Worm (Caenorhabditis elegans): ENCODE results near the gene K01D12.9.

The K01D12.9 gene

ce11 chrV:12357632-12358031 lies 46.8 kb downstream of the K01D12.9 start (continued):
- TF ChIP-seq lin-54 (GFP tag; optimal IDR thresholded peaks at IDR 0.05) = no peak
- no peak for TF ChIP-seq attf-6 (GFP tag; IDR thresholded peaks at IDR 0.05)
- TF ChIP-seq efl-1 (GFP tag; optimal IDR thresholded peaks at IDR 0.05) = no peak
- TF ChIP-seq attf-5 (GFP tag; optimal IDR thresholded peaks at IDR 0.05) = no peak

ce11 chrV:12354193-12354830 lies 50.1 kb downstream of the K01D12.9 start:
- TF ChIP-seq nhr-90 (tag; optimal IDR thresholded peaks at IDR 0.05) (no peak), hrde-1 (tag; optimal IDR thresholded peaks at IDR 0.05; ENCODE audit: borderline replicate concordance) (no peak), mel-28 (tag; optimal IDR thresholded peaks at IDR 0.05; ENCODE audit: borderline replicate concordance) (no peak), F57C9.4 (tag; optimal IDR thresholded peaks at IDR 0.05) (no peak), madf-10 (tag; optimal IDR thresholded peaks at IDR 0.05) (no peak), Y95B8A.8 (GFP tag; IDR thresholded peaks at IDR 0.05) (no peak), nhr-27 (tag; optimal IDR thresholded peaks at IDR 0.05) (no peak), ztf-3 (GFP tag; optimal IDR thresholded peaks at IDR 0.05) (no peak), rcor-1 (GFP tag; IDR thresholded peaks at IDR 0.05) (no peak), Y53G8AR.9 (GFP tag; conservative IDR thresholded peaks at IDR 0.05) (no peak)
